Fruit fly (Drosophila melanogaster): Measurements from ENCODE around the gene yip7.

DNA sequence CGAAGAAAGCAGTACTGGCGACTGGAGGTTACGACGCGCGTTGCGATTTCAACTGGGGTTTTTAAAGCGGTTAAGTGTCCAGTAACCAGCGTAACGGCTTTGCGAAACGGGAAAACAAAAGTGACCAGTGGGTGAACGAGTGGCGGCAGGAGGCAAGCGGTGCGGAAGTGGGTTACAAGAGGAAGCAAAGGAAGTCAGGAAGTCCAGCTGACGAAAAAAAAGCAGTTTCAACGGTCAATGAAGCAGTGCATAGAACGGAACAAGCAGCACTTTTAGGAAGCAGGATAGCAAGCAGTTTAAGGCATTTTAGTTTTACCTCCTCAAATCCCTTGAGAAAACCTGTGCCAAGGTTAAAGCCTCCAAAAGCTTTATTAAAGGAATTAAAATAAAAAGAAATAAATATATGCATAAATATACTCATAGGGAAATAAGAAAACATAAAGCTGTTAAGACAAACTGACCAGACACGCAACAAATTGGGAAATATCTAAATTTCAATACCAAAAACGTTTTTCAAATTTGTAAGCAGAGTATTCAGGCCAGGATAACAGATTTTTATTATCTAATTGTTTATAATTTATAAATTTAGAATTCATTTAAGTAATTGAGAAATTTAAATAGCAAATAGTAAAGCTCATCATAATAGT lies 24.2 kb downstream of the yip7 start, which contains the start of gene CG6592:
- TF ChIP-seq CG12391 (tag; optimal IDR thresholded peaks at IDR 0.05), result no peak
- 0 out of 2 replicates have a peak, but pooled peaks have one; percentile 13 for TF ChIP-seq onecut (GFP tag; IDR thresholded peaks at IDR 0.05)
- TF ChIP-seq pnt (GFP tag; optimal IDR thresholded peaks at IDR 0.05), result no peak
- TF ChIP-seq CG8089 (GFP tag; optimal IDR thresholded peaks at IDR 0.05), result peak; percentile 67
- no peak for TF ChIP-seq en (GFP tag; optimal IDR thresholded peaks at IDR 0.05)
